Worm (Caenorhabditis elegans): ENCODE measurements around the gene C46C2.5.

Gene C46C2.5

ce11 chrIV:9158969-9159800, 33.2 kb downstream of the C46C2.5 start, which contains the start of gene pcp-3:
TSS of gene pcp-3 (minus strand) at chrIV:9159019.
- TF ChIP-seq R02D3.7 (tag; optimal IDR thresholded peaks at IDR 0.05) (no peak), rbr-2 (tag; optimal IDR thresholded peaks at IDR 0.05) (no peak), pqm-1 (tag; optimal IDR thresholded peaks at IDR 0.05) (peak; percentile 90), nhr-11 (tag; optimal IDR thresholded peaks at IDR 0.05) (no peak), ceh-32 (tag; optimal IDR thresholded peaks at IDR 0.05; ENCODE audit: poor library complexity) (no peak), hlh-11 (tag; optimal IDR thresholded peaks at IDR 0.05) (peak; percentile 47), dmd-6 (GFP tag; IDR thresholded peaks at IDR 0.05) (peak; percentile 81), dve-1 (tag; optimal IDR thresholded peaks at IDR 0.05; ENCODE audit: insufficient read depth) (no peak), daf-16 (GFP tag; optimal IDR thresholded peaks at IDR 0.05) (no peak), daf-16 (tag; optimal IDR thresholded peaks at IDR 0.05) (peak; percentile 65), nhr-28 (tag; optimal IDR thresholded peaks at IDR 0.05) (peak; percentile 74), nhr-77 (tag; optimal IDR thresholded peaks at IDR 0.05) (peak; percentile 30), egl-43 (GFP tag; IDR thresholded peaks at IDR 0.05) (no peak), aha-1 (tag) (peak; percentile 92), php-3 (GFP tag; IDR thresholded peaks at IDR 0.05) (peak; percentile 48; the same call in 1 of the 2 replicates), mep-1 (tag; optimal IDR thresholded peaks at IDR 0.05) (no peak), mes-2 (tag; optimal IDR thresholded peaks at IDR 0.05; ENCODE audit: poor library complexity, severe bottlenecking) (no peak)

ce11 chrIV:9154263-9154662, 38.2 kb downstream of the C46C2.5 start, which contains the start of gene F23B2.10:
TSS of gene F23B2.10 (minus strand) at chrIV:9154363.
- TF ChIP-seq php-3 (GFP tag; IDR thresholded peaks at IDR 0.05) (no peak), mep-1 (tag; optimal IDR thresholded peaks at IDR 0.05) (no peak), dmd-6 (GFP tag; IDR thresholded peaks at IDR 0.05) (no peak), R02D3.7 (tag; optimal IDR thresholded peaks at IDR 0.05) (no peak), zfp-2 (tag; optimal IDR thresholded peaks at IDR 0.05) (no peak), D1046.2 (GFP tag; IDR thresholded peaks at IDR 0.05) (no peak), ceh-82 (tag; optimal IDR thresholded peaks at IDR 0.05) (no peak), F26F4.8 (GFP tag; conservative IDR thresholded peaks at IDR 0.05) (no peak), egl-27 (tag; optimal IDR thresholded peaks at IDR 0.05) (no peak), F44E2.7 (GFP tag; IDR thresholded peaks at IDR 0.05) (no peak), nhr-42 (GFP tag; IDR thresholded peaks at IDR 0.05) (no peak), lir-3 (tag; optimal IDR thresholded peaks at IDR 0.05) (no peak), dve-1 (tag; optimal IDR thresholded peaks at IDR 0.05; ENCODE audit: insufficient read depth) (no peak), ZK546.5 (tag; optimal IDR thresholded peaks at IDR 0.05) (no peak), daf-8 (GFP tag; IDR thresholded peaks at IDR 0.05) (no peak), nhr-11 (tag; optimal IDR thresholded peaks at IDR 0.05) (no peak), T20F7.1 (GFP tag; optimal IDR thresholded peaks at IDR 0.05) (no peak)

DNA sequence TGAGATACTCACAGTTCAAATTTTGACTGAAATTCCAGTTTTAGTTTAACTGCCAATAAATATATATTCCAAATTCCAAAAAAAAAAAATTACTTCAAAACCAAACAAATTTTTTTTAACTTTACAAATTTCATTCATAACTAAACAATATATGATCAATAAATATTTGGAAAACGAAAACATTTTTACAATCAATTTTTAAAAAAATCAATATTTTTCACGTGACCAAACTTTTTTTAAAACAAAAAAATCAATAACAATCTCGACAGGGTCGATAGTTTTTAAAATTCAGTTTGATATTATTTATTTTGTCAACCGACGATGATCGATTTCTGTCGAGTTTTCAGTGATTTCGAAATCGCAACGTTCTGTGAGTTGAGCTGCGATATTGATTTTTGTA, 42.2 kb downstream of the C46C2.5 start, which contains the start of gene F23B2.7:
Gene F23B2.7, plus strand, starts transcription at position 301 of the 400 bp plus-strand sequence.
- no peak for TF ChIP-seq zfp-3 (GFP tag; conservative IDR thresholded peaks at IDR 0.05)
- TF ChIP-seq aha-1 (tag): no peak
- TF ChIP-seq tag-97 (GFP tag; IDR thresholded peaks at IDR 0.05): no peak
- TF ChIP-seq F49E8.2 (tag; optimal IDR thresholded peaks at IDR 0.05; ENCODE audit: borderline replicate concordance): no peak
- no peak for TF ChIP-seq saeg-2 (GFP tag; IDR thresholded peaks at IDR 0.05)
- TF ChIP-seq daf-16 (GFP tag; optimal IDR thresholded peaks at IDR 0.05): no peak
- TF ChIP-seq daf-16 (tag; optimal IDR thresholded peaks at IDR 0.05): no peak
- no peak for TF ChIP-seq pqm-1 (tag; optimal IDR thresholded peaks at IDR 0.05)
- TF ChIP-seq mdl-1 (tag; optimal IDR thresholded peaks at IDR 0.05): no peak
- no peak for TF ChIP-seq tra-1 (GFP tag; IDR thresholded peaks at IDR 0.05)
- TF ChIP-seq nhr-102 (tag; optimal IDR thresholded peaks at IDR 0.05): no peak
- TF ChIP-seq daf-12 (tag; optimal IDR thresholded peaks at IDR 0.05): no peak

All from whole organism, L4 larva.